Worm (Caenorhabditis elegans) whole organism, early embryonic: ENCODE measurements around the gene tmed-4.
"Not testable (repeated sequence)": the region's sequence is repeated elsewhere in the genome, so short reads cannot be mapped to it uniquely, and the experiment has no call there.

Experiments used
- B0310.2 ChIP-seq: sonication (generic microtip); optimal IDR thresholded peaks from 2 replicates; lab custom pipeline; 2016; ENCODE audit warnings: mild to moderate bottlenecking, missing genetic modification characterization, missing compliant biosample characterization
- F13C5.2 ChIP-seq: sonication (generic microtip); optimal IDR thresholded peaks from 2 replicates; lab custom pipeline; 2017; ENCODE audit warnings: mild to moderate bottlenecking, missing genetic modification characterization, inconsistent platforms, missing compliant biosample characterization
- aly-1 ChIP-seq: sonication (generic microtip); optimal IDR thresholded peaks from 2 replicates; lab custom pipeline; 2016; ENCODE audit warnings: missing genetic modification characterization, missing compliant biosample characterization
- ama-1 ChIP-seq: fragments of 150-350 bp; optimal IDR thresholded peaks from 2 replicates; lab custom pipeline; 2014
- ceh-13 ChIP-seq: fragments of 200-800 bp; sonication (Bioruptor generic); optimal IDR thresholded peaks from 2 replicates; lab custom pipeline; 2018; ENCODE audit warnings: mild to moderate bottlenecking, missing genetic modification characterization, missing compliant biosample characterization
- ceh-36 ChIP-seq: sonication (generic microtip); optimal IDR thresholded peaks from 2 replicates; lab custom pipeline; 2016; ENCODE audit warnings: missing genetic modification characterization, inconsistent platforms, missing compliant biosample characterization
- ets-7 ChIP-seq: sonication (generic microtip); optimal IDR thresholded peaks from 2 replicates; lab custom pipeline; 2016; ENCODE audit warnings: missing genotype, missing genetic modification characterization, missing compliant biosample characterization
- flt-1 ChIP-seq: fragments of 200-800 bp; sonication (Bioruptor generic); IDR thresholded peaks from 2 replicates; pipeline ENCODE4 v1.3.6; 2022; ENCODE audit warnings: missing genetic modification characterization, missing compliant biosample characterization
- hmbx-1 ChIP-seq: sonication (generic microtip); optimal IDR thresholded peaks from 2 replicates; lab custom pipeline; 2016; ENCODE audit warnings: mild to moderate bottlenecking, missing genetic modification characterization, missing compliant biosample characterization
- hmg-4 ChIP-seq: fragments of 200-800 bp; sonication (Bioruptor generic); optimal IDR thresholded peaks from 2 replicates; lab custom pipeline; 2018; ENCODE audit warnings: mild to moderate bottlenecking, missing genetic modification characterization, missing compliant biosample characterization
- hnd-1 ChIP-seq: sonication (generic microtip); optimal IDR thresholded peaks from 2 replicates; lab custom pipeline; 2016; ENCODE audit warnings: missing genetic modification characterization, missing compliant biosample characterization
- pes-1 ChIP-seq: fragments of 200-800 bp; sonication (Bioruptor generic); IDR thresholded peaks from 2 replicates; pipeline ENCODE4 v1.3.6; 2022; ENCODE audit warnings: missing genetic modification reagents, missing genetic modification characterization, missing compliant biosample characterization
- scrt-1 ChIP-seq: fragments of 200-800 bp; sonication (Bioruptor generic); IDR thresholded peaks from 2 replicates; pipeline ENCODE4 v1.3.6; 2022; ENCODE audit warnings: missing genetic modification characterization, missing compliant biosample characterization
- sea-1 ChIP-seq: fragments of 200-800 bp; sonication (Bioruptor generic); conservative IDR thresholded peaks from 2 replicates; pipeline ENCODE4 v1.3.6; 2022; ENCODE audit warnings: missing genetic modification characterization, missing compliant biosample characterization
- tbx-11 ChIP-seq: fragments of 200-800 bp; sonication (Bioruptor generic); IDR thresholded peaks from 2 replicates; pipeline ENCODE4 v1.3.6; 2022; ENCODE audit warnings: missing genetic modification characterization, missing compliant biosample characterization
- tbx-37 ChIP-seq: fragments of 200-800 bp; sonication (Bioruptor generic); conservative IDR thresholded peaks from 2 replicates; pipeline ENCODE4 v1.3.6; 2022; ENCODE audit warnings: missing genetic modification reagents, missing genetic modification characterization, missing compliant biosample characterization
- tra-4 ChIP-seq: sonication (generic microtip); optimal IDR thresholded peaks from 2 replicates; lab custom pipeline; 2017; ENCODE audit warnings: missing genetic modification characterization, missing compliant biosample characterization

tmed-4 gene

DNA sequence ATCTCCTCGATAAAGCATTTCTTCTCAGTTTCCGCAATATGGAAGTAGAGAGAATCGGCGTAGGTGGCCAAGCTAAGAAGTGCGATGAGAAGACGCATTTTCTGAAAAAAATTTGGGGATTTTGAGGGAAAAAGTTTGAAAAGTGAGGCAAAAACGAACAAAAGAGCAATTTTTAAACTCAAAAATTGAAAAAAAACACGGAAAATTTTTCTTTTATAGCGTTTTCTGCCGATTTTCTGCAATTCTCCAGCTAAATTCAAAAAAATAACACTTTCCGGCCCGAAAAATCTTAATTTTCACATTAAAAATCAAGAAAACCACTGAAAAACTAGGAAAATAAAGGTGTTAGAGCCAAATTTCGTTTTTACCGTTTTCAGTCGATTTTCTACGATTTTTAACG is at the start of gene tmed-4:
Gene tmed-4 (minus strand): TSS at position 101 of the 400 bp plus-strand sequence.
- TF ChIP-seq tbx-37; ama-1 (lab: Kevin White, UChicago); flt-1 (GFP tag; lab: Robert Waterston, UW): not testable (repeated sequence)

DNA sequence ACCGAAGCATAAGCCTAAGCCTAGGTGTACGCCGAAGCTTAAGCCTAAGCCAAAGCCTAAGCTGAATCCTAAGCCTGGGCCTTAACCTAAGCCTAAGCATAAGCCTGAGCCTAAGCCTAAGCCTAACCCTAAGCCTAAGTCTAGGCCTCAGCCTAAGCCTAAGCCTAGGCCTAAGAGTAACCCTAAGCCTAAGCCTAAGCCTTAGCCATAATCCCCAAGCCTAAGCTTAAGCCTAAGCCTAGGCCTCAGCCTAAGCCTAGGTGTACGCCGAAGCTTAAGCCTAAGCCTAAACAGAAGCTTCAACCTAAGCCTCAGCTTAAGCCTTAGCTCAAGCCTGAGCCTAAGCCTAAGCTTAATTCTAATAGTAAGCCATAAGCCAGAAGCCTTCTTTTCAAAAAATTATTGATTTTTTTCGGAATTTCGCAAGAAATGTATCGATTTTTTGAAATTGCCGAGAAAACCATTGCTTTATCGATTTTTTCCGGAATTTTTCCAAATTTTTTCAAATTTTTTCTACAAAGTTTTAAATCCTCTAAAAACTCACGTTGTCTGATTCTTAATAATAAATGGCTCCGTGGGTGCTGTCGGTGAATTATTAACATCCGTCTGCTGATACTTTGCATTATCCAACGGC is 49.4 kb upstream of the tmed-4 start:
- TF ChIP-seq ets-7 (tag; lab: Kevin White, UChicago) (no peak), ceh-36 (tag; lab: Kevin White, UChicago) (peak; percentile 93), ama-1 (lab: Kevin White, UChicago) (peak; percentile 13), hmbx-1 (tag; lab: Kevin White, UChicago) (no peak), B0310.2 (tag; lab: Kevin White, UChicago) (no peak), tbx-37 (no peak), F13C5.2 (tag; lab: Kevin White, UChicago) (no peak)

DNA sequence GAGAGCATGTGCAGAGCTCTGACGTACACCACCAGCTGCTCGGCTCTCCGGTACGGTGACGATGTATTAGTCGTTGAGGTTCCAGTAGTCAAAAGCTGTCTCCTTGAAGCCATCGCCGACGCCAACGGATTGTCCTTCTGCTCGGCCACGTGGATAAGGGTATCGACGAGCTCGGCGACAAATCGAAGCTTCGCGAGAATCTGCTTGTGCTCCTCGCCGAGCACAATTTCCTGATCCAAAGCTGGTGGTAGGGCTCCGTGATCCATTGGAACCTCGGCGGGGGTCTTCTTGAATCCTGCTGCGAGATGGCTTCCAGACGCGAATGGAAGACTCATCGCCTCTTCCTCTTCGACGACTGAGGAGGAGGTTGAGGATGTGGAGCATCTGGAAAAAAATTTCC is 48.6 kb upstream of the tmed-4 start:
- TF ChIP-seq ceh-36 (tag; lab: Kevin White, UChicago) = no peak
- TF ChIP-seq tbx-37 = no peak

DNA sequence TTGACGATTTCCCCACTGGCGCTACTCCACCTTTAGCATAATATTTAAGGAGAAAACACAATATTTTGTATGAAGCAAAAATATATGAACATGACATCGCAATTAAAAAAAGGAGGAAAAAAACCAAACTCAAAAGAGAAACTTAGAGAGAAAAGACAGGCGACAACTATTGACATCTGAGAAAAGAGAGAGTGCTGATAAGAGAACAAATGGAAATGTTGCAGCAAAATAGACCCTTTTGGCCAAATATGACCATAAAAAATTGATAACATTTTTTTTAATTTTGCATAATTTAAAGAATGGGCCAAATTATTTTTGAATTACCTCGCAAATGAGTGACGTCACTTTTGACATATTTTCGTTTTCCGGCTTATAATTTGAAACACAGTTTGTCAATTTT is 45.8 kb upstream of the tmed-4 start:
- TF ChIP-seq ceh-13 (GFP tag; lab: Kevin White, UChicago) (no peak), pes-1 (GFP tag; lab: Robert Waterston, UW) (no peak), tbx-37 (no peak), hmbx-1 (tag; lab: Kevin White, UChicago) (no peak), sea-1 (no peak)

DNA sequence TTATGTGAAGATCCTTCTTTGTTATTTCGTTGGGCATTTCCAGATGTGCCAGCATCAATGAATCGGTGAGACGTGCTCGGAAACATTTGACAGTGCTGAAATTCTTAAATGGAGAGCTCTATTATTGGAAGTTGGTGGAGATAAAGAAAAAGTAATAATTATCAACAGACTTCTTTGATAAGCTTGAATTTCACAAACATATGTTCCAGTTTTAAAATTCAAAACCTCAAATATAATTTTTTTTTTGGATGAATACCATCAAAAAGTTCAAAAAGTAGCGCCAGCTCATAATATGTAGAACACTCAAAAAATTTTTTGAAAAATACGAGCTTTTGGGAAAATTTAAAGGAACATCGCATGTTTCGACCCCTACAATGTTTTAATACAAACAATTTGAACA is 45.2 kb upstream of the tmed-4 start, which contains the start of gene Y60A3A.25:
Gene Y60A3A.25 (minus strand): TSS at position 101 of the 400 bp plus-strand sequence.
- no peak for TF ChIP-seq tbx-11 (GFP tag; lab: Robert Waterston, UW)

DNA sequence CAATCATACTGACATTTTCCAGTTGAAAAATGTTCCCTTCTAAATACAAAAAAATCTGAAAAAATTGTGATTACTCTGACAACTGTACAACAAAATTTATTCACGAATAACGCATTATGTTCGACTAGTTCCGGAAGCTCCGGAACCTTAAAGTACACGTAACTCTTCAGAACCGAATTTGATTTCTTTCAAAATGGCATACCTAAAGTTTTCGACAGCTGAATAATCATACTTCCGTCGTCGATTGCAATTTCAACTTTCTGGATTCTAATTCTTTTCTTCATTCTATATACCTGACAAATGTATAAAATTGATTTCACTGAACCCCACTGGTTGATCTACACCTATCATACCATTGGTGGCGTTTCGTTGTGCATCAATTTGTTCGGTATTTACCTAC is 38.8 kb upstream of the tmed-4 start, which contains the start of gene sri-67:
Gene sri-67 (plus strand): TSS at position 301 of the 400 bp plus-strand sequence.
- TF ChIP-seq hmg-4 (GFP tag; lab: Kevin White, UChicago) (no peak), scrt-1 (GFP tag; lab: Robert Waterston, UW) (no peak), ceh-13 (GFP tag; lab: Kevin White, UChicago) (no peak), aly-1 (tag; lab: Kevin White, UChicago) (no peak), tra-4 (no peak), F13C5.2 (tag; lab: Kevin White, UChicago) (no peak), B0310.2 (tag; lab: Kevin White, UChicago) (no peak), pes-1 (GFP tag; lab: Robert Waterston, UW) (no peak), sea-1 (no peak), flt-1 (GFP tag; lab: Robert Waterston, UW) (no peak), hmbx-1 (tag; lab: Kevin White, UChicago) (no peak), ama-1 (lab: Kevin White, UChicago) (no peak), hnd-1 (tag; lab: Kevin White, UChicago) (no peak), ceh-36 (tag; lab: Kevin White, UChicago) (no peak), ets-7 (tag; lab: Kevin White, UChicago) (no peak), tbx-11 (GFP tag; lab: Robert Waterston, UW) (no peak), tbx-37 (no peak)

DNA sequence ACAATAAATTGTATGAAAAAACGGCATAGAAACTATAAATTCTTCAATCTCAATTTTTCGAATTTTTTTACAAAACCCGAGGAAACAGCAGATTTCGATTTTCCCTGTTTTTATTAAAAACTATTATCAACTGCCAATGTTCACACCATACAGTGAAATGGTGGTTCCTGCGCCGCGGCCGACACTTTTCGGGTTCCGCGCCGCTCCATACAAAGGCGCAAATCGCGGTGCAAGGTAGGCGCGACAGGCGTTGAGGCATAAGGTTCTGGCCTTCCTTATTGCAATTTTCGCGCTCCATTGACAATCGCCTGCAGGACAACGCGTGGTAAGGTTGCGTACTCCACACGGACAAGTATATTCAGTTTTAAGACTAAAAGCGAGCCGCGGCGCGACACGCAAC is 37.9 kb upstream of the tmed-4 start:
- no peak for TF ChIP-seq hmg-4 (GFP tag; lab: Kevin White, UChicago)
- TF ChIP-seq tbx-11 (GFP tag; lab: Robert Waterston, UW) = no peak
- no peak for TF ChIP-seq tbx-37
- TF ChIP-seq hnd-1 (tag; lab: Kevin White, UChicago) = no peak
- no peak for TF ChIP-seq sea-1

DNA sequence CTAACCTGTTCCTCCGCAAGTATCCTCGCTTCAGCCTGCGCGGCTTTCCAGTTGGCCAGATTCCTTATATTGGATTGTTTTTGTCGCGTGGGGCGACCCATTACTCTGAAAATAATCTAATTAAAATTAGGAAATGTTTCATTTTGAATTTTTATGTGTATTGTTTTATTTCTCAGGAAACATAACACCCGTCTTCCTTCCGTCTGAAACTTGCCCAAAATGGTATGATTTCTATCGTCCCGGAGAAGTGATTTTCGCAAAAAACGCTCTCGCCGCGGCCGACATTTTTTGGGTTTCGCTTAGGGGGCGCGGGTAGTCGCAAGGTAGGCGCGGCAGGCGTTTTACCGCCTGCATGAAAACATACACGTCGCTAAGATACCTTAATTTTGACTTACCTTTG is 37.3 kb upstream of the tmed-4 start, which contains the start of gene clec-260:
Gene clec-260 (minus strand): TSS at position 101 of the 400 bp plus-strand sequence.
- TF ChIP-seq tbx-11 (GFP tag; lab: Robert Waterston, UW) = no peak
- TF ChIP-seq aly-1 (tag; lab: Kevin White, UChicago) = no peak
- no peak for TF ChIP-seq ama-1 (lab: Kevin White, UChicago)
- TF ChIP-seq ceh-36 (tag; lab: Kevin White, UChicago) = no peak
- no peak for TF ChIP-seq flt-1 (GFP tag; lab: Robert Waterston, UW)
- TF ChIP-seq B0310.2 (tag; lab: Kevin White, UChicago) = no peak
- TF ChIP-seq tra-4 = no peak
- no peak for TF ChIP-seq ets-7 (tag; lab: Kevin White, UChicago)
- no peak for TF ChIP-seq F13C5.2 (tag; lab: Kevin White, UChicago)
- TF ChIP-seq hmg-4 (GFP tag; lab: Kevin White, UChicago) = no peak
- TF ChIP-seq pes-1 (GFP tag; lab: Robert Waterston, UW) = no peak
- no peak for TF ChIP-seq ceh-13 (GFP tag; lab: Kevin White, UChicago)
- TF ChIP-seq sea-1 = no peak
- no peak for TF ChIP-seq hnd-1 (tag; lab: Kevin White, UChicago)
- TF ChIP-seq tbx-37 = no peak
- TF ChIP-seq hmbx-1 (tag; lab: Kevin White, UChicago) = no peak
